Worm (Caenorhabditis elegans): ENCODE results near the gene scl-2.

The scl-2 gene

DNA sequence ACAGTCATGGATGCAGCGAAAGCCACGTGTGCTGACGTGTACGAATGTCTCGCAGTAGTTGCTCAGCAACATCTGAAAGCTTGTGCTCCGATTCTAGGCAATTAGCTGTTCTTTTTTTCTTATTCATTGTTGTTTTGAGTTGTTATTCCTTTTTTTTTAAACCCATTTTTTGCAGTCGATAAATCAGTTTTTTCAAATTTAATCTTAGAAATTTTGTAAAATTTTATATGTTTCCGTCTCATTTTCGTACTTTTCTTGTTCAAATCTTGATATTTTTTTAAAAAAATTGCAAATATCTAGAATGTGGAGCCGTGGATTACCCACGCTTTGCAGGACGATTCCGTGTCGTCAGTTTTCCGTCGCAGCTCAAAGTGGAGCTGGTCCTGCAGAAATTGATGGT lies 42.9 kb downstream of the scl-2 start, which contains the start of gene fask-1:
Gene fask-1 (plus strand): TSS at position 301 of the 400 bp plus-strand sequence.
- no peak for TF ChIP-seq gei-17 (GFP tag; optimal IDR thresholded peaks at IDR 0.05)
- no peak for TF ChIP-seq mcd-1 (GFP tag; IDR thresholded peaks at IDR 0.05)
- TF ChIP-seq cebp-2 (GFP tag; IDR thresholded peaks at IDR 0.05), result no peak
- TF ChIP-seq nfya-1 (tag; optimal IDR thresholded peaks at IDR 0.05; ENCODE audit: borderline replicate concordance, insufficient read depth), result no peak
- TF ChIP-seq B0261.1 (tag; optimal IDR thresholded peaks at IDR 0.05), result no peak
- TF ChIP-seq F39B2.1 (GFP tag; IDR thresholded peaks at IDR 0.05), result no peak
- TF ChIP-seq snpc-3.4 (tag; optimal IDR thresholded peaks at IDR 0.05), result no peak
- TF ChIP-seq aptf-3 (GFP tag; IDR thresholded peaks at IDR 0.05), result no peak
- no peak for TF ChIP-seq madf-8 (GFP tag; conservative IDR thresholded peaks at IDR 0.05)
- TF ChIP-seq tlf-1 (GFP tag; optimal IDR thresholded peaks at IDR 0.05), result no peak
- no peak for TF ChIP-seq rec-8 (tag; optimal IDR thresholded peaks at IDR 0.05)
- TF ChIP-seq Y79H2A.3 (GFP tag; conservative IDR thresholded peaks at IDR 0.05), result no peak
- no peak for TF ChIP-seq ztf-3 (GFP tag; optimal IDR thresholded peaks at IDR 0.05)

DNA sequence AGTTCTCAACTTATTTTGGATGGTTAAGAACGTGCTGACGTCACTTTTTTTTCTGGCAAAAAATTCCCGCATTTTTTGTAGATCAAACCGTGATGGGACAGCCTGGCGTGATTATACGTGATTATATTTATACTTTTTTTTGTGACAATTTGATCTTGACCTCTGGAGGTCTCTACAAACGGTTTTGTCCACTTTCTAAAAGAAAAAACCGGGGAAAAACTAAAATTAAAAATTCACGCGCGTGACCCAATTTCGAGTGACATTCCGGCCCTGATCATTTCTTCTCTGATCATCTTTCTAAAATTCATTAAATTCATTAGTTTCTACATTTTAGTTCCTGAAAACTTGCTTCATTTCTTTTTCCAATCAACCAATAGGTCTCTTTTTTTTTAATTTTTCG lies 47.4 kb downstream of the scl-2 start, which contains the start of gene rde-11:
Gene rde-11 (plus strand): TSS at position 301 of the 400 bp plus-strand sequence.
- TF ChIP-seq tlf-1 (GFP tag; optimal IDR thresholded peaks at IDR 0.05) (no peak), ZK185.1 (tag; optimal IDR thresholded peaks at IDR 0.05; ENCODE audit: poor library complexity, severe bottlenecking) (no peak), xnd-1 (tag; optimal IDR thresholded peaks at IDR 0.05) (peak; percentile 49), madf-6 (GFP tag; IDR thresholded peaks at IDR 0.05) (peak; percentile 63), efl-1 (GFP tag; optimal IDR thresholded peaks at IDR 0.05) (peak; percentile 44), ceh-58 (GFP tag; IDR thresholded peaks at IDR 0.05) (no peak), tbp1 (GFP tag; optimal IDR thresholded peaks at IDR 0.05) (no peak), nhr-80 (tag; optimal IDR thresholded peaks at IDR 0.05) (no peak), Y95B8A.8 (GFP tag; IDR thresholded peaks at IDR 0.05) (no peak)

DNA sequence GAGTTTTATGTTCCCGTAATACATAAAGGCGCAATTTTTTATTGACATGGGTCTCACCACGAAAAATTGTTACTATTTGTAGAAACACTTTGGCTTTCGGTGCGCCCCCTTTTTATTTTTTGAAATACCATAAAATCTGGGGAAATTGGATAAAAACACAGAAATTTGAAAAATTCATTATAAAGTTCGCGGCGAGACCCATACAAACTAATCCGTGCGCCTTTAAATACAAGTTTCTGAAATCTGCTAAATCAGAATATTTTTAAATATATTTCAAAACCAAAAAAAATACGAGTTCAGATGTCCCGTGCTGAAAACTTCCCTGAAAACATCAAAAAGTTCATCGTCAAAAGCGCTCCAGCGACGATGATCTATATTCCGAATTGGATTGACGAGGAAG lies 49.8 kb downstream of the scl-2 start, which contains the start of gene B0564.2:
Gene B0564.2 (plus strand): TSS at position 301 of the 400 bp plus-strand sequence.
- TF ChIP-seq F22D6.2 (tag; optimal IDR thresholded peaks at IDR 0.05), result no peak
- no peak for TF ChIP-seq Y56A3A.18 (GFP tag; IDR thresholded peaks at IDR 0.05)
- no peak for TF ChIP-seq ccch-3 (GFP tag; optimal IDR thresholded peaks at IDR 0.05)
- no peak for TF ChIP-seq nfyb-1 (GFP tag; IDR thresholded peaks at IDR 0.05)
- no peak for TF ChIP-seq ztf-26 (tag; optimal IDR thresholded peaks at IDR 0.05)
- TF ChIP-seq F37B4.10 (GFP tag; IDR thresholded peaks at IDR 0.05), result no peak

DNA sequence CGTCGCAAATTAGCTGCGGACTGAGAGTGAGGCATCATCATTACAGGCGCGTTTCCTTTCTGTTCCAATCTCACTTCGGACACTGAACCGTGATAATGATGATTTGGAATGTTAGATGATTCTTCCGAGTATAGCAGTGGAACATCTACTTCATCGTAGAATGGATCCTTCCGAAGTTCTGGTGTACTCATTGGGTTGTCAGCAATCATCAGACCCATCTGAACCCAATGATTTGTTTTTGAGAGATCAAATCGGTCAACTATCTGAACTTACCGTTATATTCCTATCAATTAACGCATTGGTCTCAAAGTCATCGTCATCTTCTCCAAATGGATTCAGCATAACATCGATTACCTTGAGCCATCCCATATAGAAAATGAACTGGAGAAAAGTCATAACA lies 50.9 kb downstream of the scl-2 start:
- TF ChIP-seq F39B2.1 (GFP tag; IDR thresholded peaks at IDR 0.05) (no peak), atf-7 (tag; optimal IDR thresholded peaks at IDR 0.05) (no peak), tbp1 (GFP tag; optimal IDR thresholded peaks at IDR 0.05) (no peak), hmg-20 (GFP tag; IDR thresholded peaks at IDR 0.05) (no peak), F49E8.2 (tag; optimal IDR thresholded peaks at IDR 0.05; ENCODE audit: insufficient read depth) (no peak), mcd-1 (GFP tag; IDR thresholded peaks at IDR 0.05) (no peak), athp-1 (tag; optimal IDR thresholded peaks at IDR 0.05) (no peak), unc-62 (GFP tag; optimal IDR thresholded peaks at IDR 0.05) (no peak), F57A8.1 (GFP tag; optimal IDR thresholded peaks at IDR 0.05) (no peak), hlh-26 (GFP tag; conservative IDR thresholded peaks at IDR 0.05) (no peak), cebp-2 (GFP tag; IDR thresholded peaks at IDR 0.05) (no peak), nhr-27 (tag; optimal IDR thresholded peaks at IDR 0.05) (no peak), D2030.7 (GFP tag; IDR thresholded peaks at IDR 0.05) (no peak), Y95B8A.8 (GFP tag; IDR thresholded peaks at IDR 0.05) (no peak), aptf-2 (GFP tag; conservative IDR thresholded peaks at IDR 0.05) (no peak), rcor-1 (GFP tag; IDR thresholded peaks at IDR 0.05) (no peak)
